Worm (Caenorhabditis elegans) whole organism, midembryonic: ENCODE results near the gene R07B1.5.

ENCODE experiments used
- T22C8.4 ChIP-seq: fragments of 200-800 bp; sonication (Bioruptor generic); IDR thresholded peaks from 2 replicates; pipeline ENCODE4 v1.3.6; 2022; ENCODE audit warnings: missing genetic modification characterization, missing compliant biosample characterization
- cog-1 ChIP-seq: sonication (generic microtip); optimal IDR thresholded peaks from 2 replicates; lab custom pipeline; 2016; ENCODE audit warnings: missing genetic modification characterization, missing compliant biosample characterization
- flt-1 ChIP-seq: fragments of 200-800 bp; sonication (Bioruptor generic); IDR thresholded peaks from 2 replicates; pipeline ENCODE4 v1.3.6; 2022; ENCODE audit warnings: missing genetic modification characterization, missing compliant biosample characterization
- klf-2 ChIP-seq: fragments of 200-800 bp; sonication (Bioruptor generic); conservative IDR thresholded peaks from 2 replicates; pipeline ENCODE4 v1.3.6; 2022; ENCODE audit warnings: missing genetic modification reagents, missing genetic modification characterization, missing compliant biosample characterization
- med-1 ChIP-seq: sonication (generic microtip); optimal IDR thresholded peaks from 2 replicates; lab custom pipeline; 2017; ENCODE audit warnings: missing genetic modification characterization, mild to moderate bottlenecking, missing compliant biosample characterization, antibody characterized with exemption, missing genetic modification reagents; ENCODE audit not compliant: insufficient read depth
- ref-1 ChIP-seq: fragments of 200-800 bp; sonication (Bioruptor generic); conservative IDR thresholded peaks from 2 replicates; pipeline ENCODE4 v1.3.6; 2022; ENCODE audit warnings: missing genetic modification reagents, missing genetic modification characterization, missing compliant biosample characterization
- tab-1 ChIP-seq: fragments of 200-800 bp; sonication (Bioruptor generic); IDR thresholded peaks from 2 replicates; pipeline ENCODE4 v1.3.6; 2022; ENCODE audit warnings: missing genetic modification characterization, missing compliant biosample characterization
- ztf-23 ChIP-seq: fragments of 200-800 bp; sonication (Bioruptor generic); IDR thresholded peaks from 2 replicates; pipeline ENCODE4 v1.3.6; 2022; ENCODE audit warnings: missing genetic modification reagents, missing genetic modification characterization, missing compliant biosample characterization
- ztf-29 ChIP-seq: fragments of 200-800 bp; sonication (Bioruptor generic); IDR thresholded peaks from 2 replicates; pipeline ENCODE4 v1.3.6; 2022; ENCODE audit warnings: missing genetic modification reagents, missing genetic modification characterization, missing compliant biosample characterization

Gene R07B1.5

ce11 chrX:9862916-9863624, at the start of gene R07B1.5, which contains the start of gene gst-36:
R07B1.5 (plus strand) TSS chrX:9863580.
gst-36 (minus strand) TSS chrX:9862960.
- no peak for TF ChIP-seq klf-2
- TF ChIP-seq med-1 (GFP tag; lab: Kevin White, UChicago) = no peak
- TF ChIP-seq flt-1 = no peak
- TF ChIP-seq T22C8.4 = no peak
- TF ChIP-seq cog-1 (tag; lab: Kevin White, UChicago) = no peak
- no peak for TF ChIP-seq ztf-29 (GFP tag; lab: Robert Waterston, UW)
- TF ChIP-seq ref-1 (GFP tag; lab: Robert Waterston, UW) = no peak
- TF ChIP-seq tab-1 (GFP tag; lab: Robert Waterston, UW) = no peak
- no peak for TF ChIP-seq ztf-23 (GFP tag; lab: Robert Waterston, UW)

- TF ChIP-seq T22C8.4 (no peak), flt-1 (no peak), klf-2 (no peak), tab-1 (GFP tag; lab: Robert Waterston, UW) (no peak)
These were observed 49.1 kb upstream of the R07B1.5 start for ce11 chrX:9814132-9814811.

ce11 chrX:9822173-9822572, 41.2 kb upstream of the R07B1.5 start, which contains the start of gene dpy-22:
dpy-22 (minus strand) TSS chrX:9822273.
- TF ChIP-seq ztf-23 (GFP tag; lab: Robert Waterston, UW) = no peak
- no peak for TF ChIP-seq klf-2
- no peak for TF ChIP-seq med-1 (GFP tag; lab: Kevin White, UChicago)
- TF ChIP-seq tab-1 (GFP tag; lab: Robert Waterston, UW) = no peak
- TF ChIP-seq ztf-29 (GFP tag; lab: Robert Waterston, UW) = no peak

- TF ChIP-seq ztf-29 (GFP tag; lab: Robert Waterston, UW) = no peak
- no peak for TF ChIP-seq klf-2
- peak; percentile 44; the same call in 1 of the 2 replicates for TF ChIP-seq T22C8.4
- no peak for TF ChIP-seq flt-1
- TF ChIP-seq ztf-23 (GFP tag; lab: Robert Waterston, UW) = no peak
These were observed 40.6 kb upstream of the R07B1.5 start for ce11 chrX:9822606-9823264.

- no peak for TF ChIP-seq ztf-23 (GFP tag; lab: Robert Waterston, UW)
- no peak for TF ChIP-seq tab-1 (GFP tag; lab: Robert Waterston, UW)
- no peak for TF ChIP-seq ztf-29 (GFP tag; lab: Robert Waterston, UW)
- no peak for TF ChIP-seq med-1 (GFP tag; lab: Kevin White, UChicago)
- no peak for TF ChIP-seq ref-1 (GFP tag; lab: Robert Waterston, UW)
These were observed 32.2 kb upstream of the R07B1.5 start, which contains the start of gene rrc-1 for ce11 chrX:9831215-9831614. rrc-1 (minus strand) TSS chrX:9831288.

ce11 chrX:9832370-9832769, 31.0 kb upstream of the R07B1.5 start:
- TF ChIP-seq klf-2 (no peak), cog-1 (tag; lab: Kevin White, UChicago) (no peak), med-1 (GFP tag; lab: Kevin White, UChicago) (no peak), ztf-23 (GFP tag; lab: Robert Waterston, UW) (no peak), flt-1 (no peak), ref-1 (GFP tag; lab: Robert Waterston, UW) (no peak), tab-1 (GFP tag; lab: Robert Waterston, UW) (no peak), ztf-29 (GFP tag; lab: Robert Waterston, UW) (no peak), T22C8.4 (no peak)

- TF ChIP-seq tab-1 (GFP tag; lab: Robert Waterston, UW) (no peak), klf-2 (no peak), med-1 (GFP tag; lab: Kevin White, UChicago) (no peak), cog-1 (tag; lab: Kevin White, UChicago) (peak; percentile 7), ref-1 (GFP tag; lab: Robert Waterston, UW) (no peak), ztf-29 (GFP tag; lab: Robert Waterston, UW) (no peak)
These were observed 25.3 kb upstream of the R07B1.5 start, which contains the start of gene ipla-2 for ce11 chrX:9837989-9838541. ipla-2 (minus strand) TSS chrX:9838039.

- TF ChIP-seq ref-1 (GFP tag; lab: Robert Waterston, UW) = no peak
- TF ChIP-seq cog-1 (tag; lab: Kevin White, UChicago) = no peak
These were observed 22.5 kb upstream of the R07B1.5 start for ce11 chrX:9840864-9841263.

ce11 chrX:9842102-9842501, 21.3 kb upstream of the R07B1.5 start:
- TF ChIP-seq med-1 (GFP tag; lab: Kevin White, UChicago) = no peak
- no peak for TF ChIP-seq flt-1
- no peak for TF ChIP-seq ref-1 (GFP tag; lab: Robert Waterston, UW)
- TF ChIP-seq cog-1 (tag; lab: Kevin White, UChicago) = no peak

ce11 chrX:9843568-9843967, 19.8 kb upstream of the R07B1.5 start:
- no peak for TF ChIP-seq klf-2
- no peak for TF ChIP-seq med-1 (GFP tag; lab: Kevin White, UChicago)
- TF ChIP-seq ref-1 (GFP tag; lab: Robert Waterston, UW) = no peak
- no peak for TF ChIP-seq cog-1 (tag; lab: Kevin White, UChicago)
- no peak for TF ChIP-seq flt-1
- no peak for TF ChIP-seq T22C8.4
- no peak for TF ChIP-seq ztf-23 (GFP tag; lab: Robert Waterston, UW)
- TF ChIP-seq tab-1 (GFP tag; lab: Robert Waterston, UW) = no peak
- TF ChIP-seq ztf-29 (GFP tag; lab: Robert Waterston, UW) = no peak
